Fruit fly (Drosophila melanogaster) whole organism: Measurements from ENCODE around the gene CG13737.
A peak's percentile ranks its signal among the peaks of the same experiment; 100 is the strongest.

Experiments used
- CG8478 ChIP-seq: fragments of >200 bp; optimal IDR thresholded peaks from 2 replicates; lab custom pipeline; 2018; ENCODE audit warnings: inconsistent platforms
- Dll ChIP-seq: fragments of >200 bp; optimal IDR thresholded peaks from 2 replicates; lab custom pipeline; 2017
- EcR ChIP-seq, 2 experiments: fragments of >200 bp; optimal IDR thresholded peaks; 2 replicates each; lab custom pipeline; 2017; ENCODE audit warnings: missing biosample characterization in 2 of 2, missing genetic modification characterization in 2 of 2, missing genetic modification reagents in 2 of 2
- pan ChIP-seq: fragments of >200 bp; optimal IDR thresholded peaks from 2 replicates; lab custom pipeline; 2017
- psq ChIP-seq: fragments of >200 bp; optimal IDR thresholded peaks from 2 replicates; lab custom pipeline; 2017
- usp ChIP-seq: fragments of >200 bp; optimal IDR thresholded peaks from 2 replicates; lab custom pipeline; 2017; ENCODE audit warnings: missing biosample characterization, missing genetic modification characterization, mixed read lengths

Gene CG13737

DNA sequence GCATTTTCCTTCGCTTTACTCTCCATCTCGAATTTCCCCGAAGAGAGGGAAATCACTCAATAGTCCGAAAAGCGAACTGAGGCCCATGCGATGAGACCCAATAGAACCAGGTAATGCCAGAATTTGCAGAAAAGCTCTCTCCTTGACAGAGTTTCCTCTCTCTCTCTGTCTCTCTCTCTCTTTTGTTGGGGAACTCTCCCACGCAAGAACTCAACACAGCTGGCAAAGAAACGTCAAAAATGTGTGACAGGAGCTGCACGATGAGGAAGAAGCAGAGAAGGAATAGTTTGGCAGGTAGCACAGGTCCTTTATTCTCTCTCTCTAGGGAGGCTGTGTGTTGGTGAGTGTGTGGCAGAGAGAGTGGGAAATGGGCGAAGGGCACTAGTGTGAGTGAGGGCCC lies 25.6 kb downstream of the CG13737 start:
- no peak for TF ChIP-seq pan (lab: Kevin White, UChicago)
- no peak for TF ChIP-seq usp (GFP tag; lab: Kevin White, UChicago)
- TF ChIP-seq Dll = no peak
- TF ChIP-seq CG8478 (lab: Kevin White, UChicago) = no peak
- no peak for TF ChIP-seq EcR (GFP tag; optimal IDR thresholded peaks at IDR 0.05; lab: Kevin White, UChicago)
- TF ChIP-seq psq (lab: Kevin White, UChicago) = no peak

DNA sequence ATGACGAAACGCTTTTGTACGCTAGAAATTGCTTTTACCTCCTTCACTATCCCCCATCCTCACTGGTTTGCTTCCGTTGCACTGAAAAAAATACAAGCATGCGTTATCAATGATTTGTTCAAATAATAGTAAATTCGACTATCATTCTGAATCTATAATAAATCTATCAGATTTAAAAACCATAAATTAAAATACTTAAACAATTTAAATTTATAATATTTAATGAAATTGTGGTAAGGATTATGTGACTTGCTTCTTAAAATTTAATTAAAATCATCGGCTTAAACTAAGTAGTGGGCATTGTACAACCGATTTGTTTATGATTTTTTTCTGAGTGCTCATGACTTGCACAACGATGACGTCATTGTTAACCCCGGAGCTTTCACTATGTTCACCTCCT lies 26.7 kb downstream of the CG13737 start:
- no peak for TF ChIP-seq pan (lab: Kevin White, UChicago)
- TF ChIP-seq usp (GFP tag; lab: Kevin White, UChicago) = no peak
- no peak for TF ChIP-seq CG8478 (lab: Kevin White, UChicago)
- TF ChIP-seq psq (lab: Kevin White, UChicago) = no peak
- TF ChIP-seq Dll = no peak
- TF ChIP-seq EcR (GFP tag; optimal IDR thresholded peaks at IDR 0.05; lab: Kevin White, UChicago) = no peak

DNA sequence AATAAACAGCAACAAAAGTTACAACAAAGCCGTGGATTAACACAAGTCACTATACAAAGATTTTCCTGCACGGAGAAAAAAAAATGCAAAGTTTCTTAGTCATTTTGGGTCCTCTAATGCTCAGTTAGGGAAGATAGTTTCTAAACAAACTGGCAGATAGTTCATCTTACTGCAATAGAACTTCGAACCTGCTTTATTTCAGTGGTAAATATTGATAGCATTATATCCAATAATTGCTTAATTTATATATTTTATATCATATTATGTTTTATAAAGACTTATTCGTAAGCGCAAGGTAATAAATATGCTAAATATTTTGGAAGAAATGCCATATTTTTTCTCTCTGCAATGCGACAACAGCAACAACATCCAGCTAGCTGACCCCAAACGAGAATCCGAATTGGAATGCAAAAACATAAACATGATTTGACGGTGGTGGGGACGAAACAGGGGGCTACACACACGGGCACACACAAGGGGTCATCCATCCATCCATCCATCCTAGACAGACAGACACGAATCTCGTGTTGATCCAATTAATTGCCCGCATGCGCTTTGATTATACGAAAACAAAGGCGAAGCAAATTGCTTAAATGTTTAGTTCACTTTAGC lies 33.0 kb downstream of the CG13737 start:
- no peak for TF ChIP-seq pan (lab: Kevin White, UChicago)
- TF ChIP-seq CG8478 (lab: Kevin White, UChicago) = no peak
- no peak for TF ChIP-seq psq (lab: Kevin White, UChicago)
- TF ChIP-seq EcR (GFP tag; optimal IDR thresholded peaks at IDR 0.05; lab: Kevin White, UChicago) = no peak
- no peak for TF ChIP-seq usp (GFP tag; lab: Kevin White, UChicago)
- no peak for TF ChIP-seq Dll

DNA sequence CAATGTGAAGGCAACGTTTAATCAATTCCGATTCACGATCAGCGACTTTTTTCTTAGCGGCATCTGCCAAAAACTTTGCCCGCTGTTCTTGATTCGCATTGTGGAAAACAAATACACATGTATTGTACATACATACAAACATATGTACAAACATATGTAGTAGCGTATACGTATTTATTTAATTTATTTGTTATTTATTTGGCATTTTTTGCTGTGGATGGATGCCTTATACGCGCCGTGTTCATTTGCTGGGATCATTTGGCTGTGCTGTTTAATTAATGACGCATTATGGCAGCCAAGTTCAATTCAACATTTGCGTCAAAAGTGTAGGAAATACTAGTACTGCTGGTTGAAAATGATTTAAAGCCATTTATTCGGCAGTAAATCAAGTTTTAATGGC lies 34.0 kb downstream of the CG13737 start:
- TF ChIP-seq psq (lab: Kevin White, UChicago) (no peak), CG8478 (lab: Kevin White, UChicago) (no peak), usp (GFP tag; lab: Kevin White, UChicago) (no peak), Dll (no peak), pan (lab: Kevin White, UChicago) (no peak), EcR (GFP tag; optimal IDR thresholded peaks at IDR 0.05; lab: Kevin White, UChicago) (no peak)

DNA sequence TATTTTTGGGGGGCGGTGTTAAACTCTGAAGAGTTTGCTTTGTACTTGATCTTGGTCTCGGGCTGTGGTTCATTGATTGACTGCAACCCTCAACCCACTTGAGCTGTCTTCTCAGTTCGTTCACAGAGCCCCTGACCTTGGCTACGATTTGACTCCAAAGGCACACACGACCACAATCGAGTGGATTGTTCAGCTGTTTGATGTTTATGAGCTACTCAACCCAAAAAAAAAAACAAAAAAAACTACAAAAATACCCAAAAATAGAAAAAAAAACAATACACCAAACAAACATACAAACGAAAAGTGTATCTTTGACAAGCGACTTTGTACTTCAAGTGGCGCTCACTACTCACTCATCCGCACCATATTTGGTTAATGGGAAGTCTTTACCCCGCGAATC lies 35.8 kb downstream of the CG13737 start:
- TF ChIP-seq EcR (GFP tag; optimal IDR thresholded peaks at IDR 0.05; lab: Kevin White, UChicago) (no peak), Dll (no peak), pan (lab: Kevin White, UChicago) (no peak), psq (lab: Kevin White, UChicago) (no peak), CG8478 (lab: Kevin White, UChicago) (no peak), usp (GFP tag; lab: Kevin White, UChicago) (no peak)

DNA sequence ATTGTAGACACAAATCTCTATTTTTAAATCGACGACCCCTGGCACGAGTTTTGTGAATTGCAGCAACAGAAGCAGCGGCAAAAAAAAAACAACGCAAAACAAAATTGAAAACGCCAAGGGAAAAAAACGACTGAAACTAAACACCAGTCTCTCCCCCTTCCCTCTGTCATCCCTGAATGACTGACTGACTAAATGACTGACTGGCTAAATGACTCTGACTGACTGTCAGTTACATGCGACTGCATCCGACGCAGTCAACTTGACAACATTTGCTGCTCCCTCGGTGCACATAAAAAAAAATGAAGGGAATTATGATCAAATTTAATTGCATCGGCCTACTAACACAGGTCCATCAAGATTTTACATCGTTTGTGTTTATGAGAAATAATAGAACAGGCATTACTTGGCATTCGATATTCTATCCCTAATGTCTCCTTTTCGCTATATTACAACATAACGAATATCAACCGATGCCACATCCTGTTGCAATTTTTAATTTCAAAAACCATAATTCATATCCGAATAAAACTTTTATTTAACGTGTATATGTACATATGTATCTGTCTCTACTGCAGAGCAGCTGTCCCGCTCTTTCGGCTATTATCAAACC lies 38.9 kb downstream of the CG13737 start:
- TF ChIP-seq CG8478 (lab: Kevin White, UChicago) (no peak), pan (lab: Kevin White, UChicago) (no peak), Dll (no peak), EcR (GFP tag; optimal IDR thresholded peaks at IDR 0.05; lab: Kevin White, UChicago) (no peak), usp (GFP tag; lab: Kevin White, UChicago) (no peak), psq (lab: Kevin White, UChicago) (no peak)

DNA sequence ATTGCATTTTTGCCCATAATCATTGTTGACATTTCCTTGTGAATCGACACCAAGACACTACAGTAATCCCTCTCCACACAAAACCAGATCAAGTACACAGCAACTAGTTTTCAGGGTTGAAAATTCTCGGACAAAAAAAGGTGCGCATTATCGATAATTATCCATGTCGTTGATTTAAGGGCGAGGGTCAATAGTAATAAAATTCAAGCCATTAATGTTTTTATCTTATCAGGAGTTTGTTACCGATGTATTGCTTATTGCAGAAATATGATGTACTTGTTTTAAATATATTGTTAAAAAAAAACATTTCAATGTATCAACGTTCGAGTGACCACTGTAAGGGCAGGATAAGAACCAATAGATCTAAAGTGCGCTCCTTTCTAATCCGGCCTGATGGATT lies 40.0 kb downstream of the CG13737 start:
- TF ChIP-seq psq (lab: Kevin White, UChicago) (no peak), CG8478 (lab: Kevin White, UChicago) (no peak), usp (GFP tag; lab: Kevin White, UChicago) (no peak), pan (lab: Kevin White, UChicago) (no peak), EcR (GFP tag; optimal IDR thresholded peaks at IDR 0.05; lab: Kevin White, UChicago) (no peak), Dll (no peak)

DNA sequence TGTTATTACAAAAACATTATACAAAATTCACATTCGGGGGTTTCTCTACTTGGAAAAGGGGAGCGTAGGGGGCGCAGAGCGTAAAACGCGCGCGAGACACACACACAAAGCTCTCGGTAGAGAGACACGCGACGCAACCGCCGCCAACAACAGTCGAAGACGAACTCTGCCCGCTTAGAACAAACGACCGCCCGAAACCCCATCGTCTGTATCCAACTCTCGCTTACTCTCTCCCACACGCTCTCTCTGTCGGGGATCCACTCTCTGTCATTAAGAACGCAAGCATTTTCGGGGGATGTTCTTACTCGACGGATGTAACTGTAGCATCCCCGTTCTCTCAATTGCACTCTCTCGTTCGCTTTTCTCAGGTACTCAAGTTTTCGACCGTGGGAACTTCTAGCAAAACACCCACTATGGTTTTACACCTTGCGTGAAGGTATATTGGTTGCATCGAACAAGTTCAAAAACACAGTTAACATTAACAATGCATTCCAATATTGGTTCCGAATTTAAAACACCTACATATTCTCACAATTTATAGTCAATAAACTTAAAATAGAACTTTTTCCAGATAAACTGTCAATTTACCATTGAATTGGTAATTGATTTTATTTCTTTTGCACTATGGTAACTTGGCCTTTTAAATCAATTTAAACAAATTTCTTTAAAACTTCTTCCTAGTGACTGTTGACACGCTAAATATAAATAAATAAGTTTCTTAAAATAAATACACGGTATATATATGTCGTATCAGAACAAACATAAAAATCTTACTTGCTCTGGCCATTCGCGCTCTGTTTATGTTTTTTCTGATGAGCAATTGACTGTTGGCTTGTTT lies 41.2 kb downstream of the CG13737 start:
- TF ChIP-seq pan (lab: Kevin White, UChicago) (peak; percentile 85), usp (GFP tag; lab: Kevin White, UChicago) (no peak)

DNA sequence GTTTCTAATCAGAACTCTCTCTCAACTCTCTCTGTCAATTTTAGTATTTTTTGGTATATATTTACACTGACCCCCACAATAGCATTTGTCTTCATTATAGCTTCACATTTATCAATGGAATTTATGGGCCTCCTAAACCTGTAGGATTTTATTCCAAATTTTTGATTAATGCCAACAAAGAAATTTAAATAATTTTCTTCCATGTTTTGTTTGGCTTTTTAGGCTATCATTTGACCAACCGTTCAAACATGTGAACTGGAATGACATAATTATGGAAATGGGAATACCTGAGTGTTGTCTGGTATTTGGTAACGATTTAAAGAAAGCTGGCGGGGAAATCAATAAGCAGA lies 41.8 kb downstream of the CG13737 start:
- no peak for TF ChIP-seq pan (lab: Kevin White, UChicago)
- no peak for TF ChIP-seq psq (lab: Kevin White, UChicago)

DNA sequence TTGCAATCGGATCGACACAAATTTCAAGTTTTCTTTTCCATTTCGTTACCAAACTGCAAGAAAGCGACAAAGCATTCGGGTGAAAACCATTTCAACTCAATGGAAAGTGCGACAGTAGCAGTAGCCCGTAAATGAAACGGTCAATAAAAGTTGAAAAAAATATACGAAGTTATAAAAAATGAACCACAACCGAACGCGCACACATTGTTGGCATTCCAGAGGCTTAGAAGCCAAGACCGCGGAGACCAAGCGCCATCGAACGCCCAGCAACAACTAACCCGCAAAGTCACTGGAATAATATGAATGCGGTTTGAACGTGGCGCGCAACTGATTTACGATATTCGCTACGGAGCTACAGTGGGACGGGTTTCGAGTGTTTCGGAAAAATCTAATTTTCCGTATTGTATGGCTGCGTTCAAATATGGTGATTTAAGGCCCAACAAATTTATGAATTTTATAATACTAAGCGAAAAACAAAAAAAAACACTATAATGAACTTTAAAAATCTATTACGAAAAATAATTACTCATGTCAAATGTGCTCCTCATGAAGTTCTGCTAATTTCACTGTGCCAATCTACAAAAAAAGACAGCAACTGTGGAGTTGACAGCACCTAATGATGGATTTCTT lies 43.3 kb downstream of the CG13737 start:
- TF ChIP-seq pan (lab: Kevin White, UChicago) (no peak), CG8478 (lab: Kevin White, UChicago) (no peak), psq (lab: Kevin White, UChicago) (no peak), usp (GFP tag; lab: Kevin White, UChicago) (no peak), EcR (GFP tag; optimal IDR thresholded peaks at IDR 0.05; lab: Kevin White, UChicago) (no peak), Dll (no peak)
